Worm (Caenorhabditis elegans): ENCODE measurements around the gene srw-134.

ce11 chrV:4118332-4118731 is 5.9 kb upstream of the srw-134 start, which contains the start of gene T05B4.9:
- no peak for TF ChIP-seq klf-2 (GFP tag; conservative IDR thresholded peaks at IDR 0.05)
- TF ChIP-seq flt-1 (GFP tag; IDR thresholded peaks at IDR 0.05): no peak
- no peak for TF ChIP-seq med-1 (GFP tag; optimal IDR thresholded peaks at IDR 0.05; ENCODE audit: insufficient read depth)
- no peak for TF ChIP-seq ztf-29 (GFP tag; IDR thresholded peaks at IDR 0.05)
- no peak for TF ChIP-seq cog-1 (tag; optimal IDR thresholded peaks at IDR 0.05)
